Worm (Caenorhabditis elegans) whole organism, L1 larva: ENCODE measurements around the gene rol-6.

Source experiments
- C16A3.4 ChIP-seq: fragments of 150-350 bp; optimal IDR thresholded peaks from 2 replicates; lab custom pipeline; 2014; ENCODE audit warnings: missing biosample characterization, missing genetic modification characterization
- C34B4.2 ChIP-seq: sonication (generic microtip); optimal IDR thresholded peaks from 2 replicates; lab custom pipeline; 2017; ENCODE audit warnings: mild to moderate bottlenecking, missing genetic modification characterization, missing compliant biosample characterization
- Y116A8C.19 ChIP-seq: sonication (generic microtip); optimal IDR thresholded peaks from 2 replicates; lab custom pipeline; 2016; ENCODE audit warnings: missing compliant biosample characterization, missing genetic modification characterization, borderline replicate concordance
- ama-1 ChIP-seq: fragments of 150-350 bp; optimal IDR thresholded peaks from 2 replicates; lab custom pipeline; 2014
- blmp-1 ChIP-seq: fragments of 150-350 bp; optimal IDR thresholded peaks from 2 replicates; lab custom pipeline; 2014; ENCODE audit warnings: missing biosample characterization, missing genetic modification characterization
- ceh-82 ChIP-seq, 3 experiments: fragments of 150-350 bp in 1 of 3; sonication (generic microtip) in 2 of 3; optimal IDR thresholded peaks; 2 replicates each; lab custom pipeline; 2014 to 2017; ENCODE audit warnings: missing biosample characterization in 3 of 3, missing genetic modification characterization in 3 of 3
- ceh-88 ChIP-seq: fragments of 200-800 bp; sonication (Bioruptor generic); IDR thresholded peaks from 2 replicates; pipeline ENCODE4 v1.3.6; 2022; ENCODE audit warnings: missing genetic modification characterization, missing compliant biosample characterization
- ceh-90 ChIP-seq: sonication (generic microtip); optimal IDR thresholded peaks from 2 replicates; lab custom pipeline; 2016; ENCODE audit warnings: missing genetic modification characterization, missing compliant biosample characterization
- ces-1 ChIP-seq: fragments of 150-350 bp; optimal IDR thresholded peaks from 2 replicates; lab custom pipeline; 2014; ENCODE audit warnings: missing biosample characterization, missing genetic modification reagents, missing genetic modification characterization
- dsc-1 ChIP-seq: sonication (generic microtip); optimal IDR thresholded peaks from 2 replicates; lab custom pipeline; 2016; ENCODE audit warnings: mild to moderate bottlenecking, missing genetic modification characterization, missing compliant biosample characterization
- efl-3 ChIP-seq: fragments of 200-800 bp; sonication (Bioruptor generic); optimal IDR thresholded peaks from 2 replicates; lab custom pipeline; 2018; ENCODE audit warnings: mild to moderate bottlenecking, missing genetic modification characterization, missing compliant biosample characterization
- egl-27 ChIP-seq, 2 experiments: fragments of 150-350 bp in 1 of 2; sonication (generic microtip); optimal IDR thresholded peaks; 3 replicates each; lab custom pipeline; 2017 to 2018; ENCODE audit warnings: missing biosample characterization in 2 of 2, missing genetic modification characterization in 2 of 2, missing genetic modification reagents in 2 of 2
- elt-2 ChIP-seq: sonication (generic microtip); optimal IDR thresholded peaks from 2 replicates; lab custom pipeline; 2016; ENCODE audit warnings: missing genetic modification characterization, mild to moderate bottlenecking, inconsistent platforms, missing compliant biosample characterization, missing genetic modification reagents
- fkh-4 ChIP-seq: sonication (generic microtip); optimal IDR thresholded peaks from 2 replicates; lab custom pipeline; 2016; ENCODE audit warnings: missing compliant biosample characterization, missing genetic modification characterization, borderline replicate concordance
- fkh-8 ChIP-seq: sonication (generic microtip); optimal IDR thresholded peaks from 2 replicates; lab custom pipeline; 2016; ENCODE audit warnings: mild to moderate bottlenecking, missing genetic modification characterization, missing compliant biosample characterization
- fos-1 ChIP-seq: fragments of 150-350 bp; optimal IDR thresholded peaks from 2 replicates; lab custom pipeline; 2014; ENCODE audit warnings: missing biosample characterization, missing genetic modification characterization
- hlh-17 ChIP-seq: fragments of 200-800 bp; sonication (Bioruptor generic); optimal IDR thresholded peaks from 2 replicates; lab custom pipeline; 2018; ENCODE audit warnings: missing genetic modification characterization, mild to moderate bottlenecking, missing compliant biosample characterization, moderate library complexity, borderline replicate concordance
- hlh-4 ChIP-seq: sonication (generic microtip); optimal IDR thresholded peaks from 2 replicates; lab custom pipeline; 2016; ENCODE audit warnings: mild to moderate bottlenecking, missing genetic modification characterization, missing compliant biosample characterization
- irx-1 ChIP-seq: sonication (generic microtip); optimal IDR thresholded peaks from 2 replicates; lab custom pipeline; 2016; ENCODE audit warnings: missing genetic modification characterization, missing compliant biosample characterization
- jun-1 ChIP-seq: fragments of 150-350 bp; optimal IDR thresholded peaks from 2 replicates; lab custom pipeline; 2014; ENCODE audit warnings: missing biosample characterization, missing genetic modification reagents, missing genetic modification characterization
- lin-13 ChIP-seq: fragments of 150-350 bp; optimal IDR thresholded peaks from 2 replicates; lab custom pipeline; 2014; ENCODE audit warnings: missing biosample characterization, missing genetic modification reagents, missing genetic modification characterization
- lin-14 ChIP-seq: fragments of 200-800 bp; sonication (Bioruptor generic); optimal IDR thresholded peaks from 2 replicates; lab custom pipeline; 2018; ENCODE audit warnings: mild to moderate bottlenecking, missing genetic modification characterization, moderate library complexity, missing compliant biosample characterization
- lin-35 ChIP-seq, 2 experiments: fragments of 150-350 bp; optimal IDR thresholded peaks; 2 replicates each; lab custom pipeline; 2014; ENCODE audit warnings: missing biosample characterization in 2 of 2, missing genetic modification characterization in 2 of 2, missing genetic modification reagents in 2 of 2
- lin-39 ChIP-seq: fragments of 150-350 bp; optimal IDR thresholded peaks from 2 replicates; lab custom pipeline; 2014; ENCODE audit warnings: missing biosample characterization, missing genetic modification reagents, missing genetic modification characterization
- lir-3 ChIP-seq: sonication (generic microtip); optimal IDR thresholded peaks from 2 replicates; lab custom pipeline; 2016; ENCODE audit warnings: mild to moderate bottlenecking, missing genetic modification characterization, moderate library complexity, missing compliant biosample characterization; ENCODE audit not compliant: poor library complexity
- lsy-2 ChIP-seq, 2 experiments: fragments of 150-350 bp; optimal IDR thresholded peaks; 2 replicates each; lab custom pipeline; 2014; ENCODE audit warnings: missing biosample characterization in 2 of 2, missing genetic modification characterization in 2 of 2
- mef-2 ChIP-seq: fragments of 150-350 bp; optimal IDR thresholded peaks from 2 replicates; lab custom pipeline; 2014; ENCODE audit warnings: missing biosample characterization, missing genetic modification characterization
- mep-1 ChIP-seq: fragments of 150-350 bp; optimal IDR thresholded peaks from 2 replicates; lab custom pipeline; 2014; ENCODE audit warnings: missing biosample characterization, missing genetic modification characterization
- nhr-20 ChIP-seq: sonication (generic microtip); optimal IDR thresholded peaks from 2 replicates; lab custom pipeline; 2016; ENCODE audit warnings: mild to moderate bottlenecking, missing genetic modification characterization, missing compliant biosample characterization
- nhr-237 ChIP-seq: fragments of 150-350 bp; optimal IDR thresholded peaks from 2 replicates; lab custom pipeline; 2014; ENCODE audit warnings: missing biosample characterization, missing genetic modification characterization
- nhr-28 ChIP-seq: fragments of 150-350 bp; optimal IDR thresholded peaks from 2 replicates; lab custom pipeline; 2014; ENCODE audit warnings: missing biosample characterization, missing genetic modification characterization
- nhr-71 ChIP-seq: sonication (generic microtip); optimal IDR thresholded peaks from 2 replicates; lab custom pipeline; 2016; ENCODE audit warnings: mild to moderate bottlenecking, missing genetic modification characterization, moderate library complexity, missing compliant biosample characterization
- nhr-76 ChIP-seq: sonication (generic microtip); optimal IDR thresholded peaks from 2 replicates; lab custom pipeline; 2017; ENCODE audit warnings: missing biosample characterization, missing genetic modification characterization
- nhr-77 ChIP-seq: fragments of 150-350 bp; optimal IDR thresholded peaks from 2 replicates; lab custom pipeline; 2014; ENCODE audit warnings: missing biosample characterization, missing genetic modification characterization
- nhr-85 ChIP-seq: sonication (generic microtip); peaks from one replicate; lab custom pipeline; 2016; ENCODE audit warnings: missing genetic modification characterization, inconsistent platforms, missing compliant biosample characterization
- nhr-90 ChIP-seq: sonication (generic microtip); optimal IDR thresholded peaks from 2 replicates; lab custom pipeline; 2016; ENCODE audit warnings: mild to moderate bottlenecking, missing genetic modification characterization, missing compliant biosample characterization; ENCODE audit not compliant: poor library complexity
- pag-3 ChIP-seq: sonication (generic microtip); optimal IDR thresholded peaks from 2 replicates; lab custom pipeline; 2017; ENCODE audit warnings: missing genetic modification characterization, mild to moderate bottlenecking, missing compliant biosample characterization, antibody characterized with exemption, borderline replicate concordance; ENCODE audit not compliant: insufficient read depth
- pqm-1 ChIP-seq: sonication (generic microtip); optimal IDR thresholded peaks from 3 replicates; lab custom pipeline; 2017; ENCODE audit warnings: missing biosample characterization, missing genetic modification characterization
- snpc-4 ChIP-seq: fragments of 150-350 bp; optimal IDR thresholded peaks from 2 replicates; lab custom pipeline; 2014; ENCODE audit warnings: missing biosample characterization, missing genetic modification characterization
- sup-37 ChIP-seq: fragments of 200-800 bp; sonication (Bioruptor generic); optimal IDR thresholded peaks from 2 replicates; lab custom pipeline; 2018; ENCODE audit warnings: mild to moderate bottlenecking, missing genetic modification characterization, missing compliant biosample characterization
- swsn-7 ChIP-seq: sonication (generic microtip); optimal IDR thresholded peaks from 2 replicates; lab custom pipeline; 2016; ENCODE audit warnings: missing genetic modification characterization, missing compliant biosample characterization
- tbx-2 ChIP-seq: sonication (generic microtip); optimal IDR thresholded peaks from 2 replicates; lab custom pipeline; 2016; ENCODE audit warnings: missing genetic modification characterization, missing compliant biosample characterization
- tlp-1 ChIP-seq: fragments of 150-350 bp; optimal IDR thresholded peaks from 2 replicates; lab custom pipeline; 2014; ENCODE audit warnings: missing biosample characterization, missing genetic modification characterization
- unc-130 ChIP-seq: fragments of 150-350 bp; optimal IDR thresholded peaks from 2 replicates; lab custom pipeline; 2017; ENCODE audit warnings: missing biosample characterization, missing genetic modification characterization, inconsistent platforms
- unc-30 ChIP-seq: sonication (generic microtip); optimal IDR thresholded peaks from 2 replicates; lab custom pipeline; 2017; ENCODE audit warnings: missing biosample characterization, missing genetic modification characterization
- unc-62 ChIP-seq: fragments of 150-350 bp; optimal IDR thresholded peaks from 2 replicates; lab custom pipeline; 2014; ENCODE audit warnings: missing biosample characterization, missing genetic modification reagents, missing genetic modification characterization
- unc-86 ChIP-seq: sonication (generic microtip); optimal IDR thresholded peaks from 2 replicates; lab custom pipeline; 2016; ENCODE audit warnings: missing genetic modification characterization, missing compliant biosample characterization
- xbp-1 ChIP-seq: sonication (generic microtip); optimal IDR thresholded peaks from 2 replicates; lab custom pipeline; 2016; ENCODE audit warnings: missing genetic modification characterization, missing compliant biosample characterization
- zip-4 ChIP-seq: fragments of 200-800 bp; sonication (Bioruptor generic); optimal IDR thresholded peaks from 2 replicates; lab custom pipeline; 2018; ENCODE audit warnings: mild to moderate bottlenecking, missing genetic modification characterization, moderate library complexity, missing compliant biosample characterization
- ztf-11 ChIP-seq, 2 experiments: sonication (generic microtip); optimal IDR thresholded peaks; 2 replicates each; lab custom pipeline; 2016 to 2017; ENCODE audit warnings: missing genetic modification characterization in 2 of 2, missing biosample characterization in 1 of 2, missing compliant biosample characterization in 1 of 2

rol-6 gene

DNA sequence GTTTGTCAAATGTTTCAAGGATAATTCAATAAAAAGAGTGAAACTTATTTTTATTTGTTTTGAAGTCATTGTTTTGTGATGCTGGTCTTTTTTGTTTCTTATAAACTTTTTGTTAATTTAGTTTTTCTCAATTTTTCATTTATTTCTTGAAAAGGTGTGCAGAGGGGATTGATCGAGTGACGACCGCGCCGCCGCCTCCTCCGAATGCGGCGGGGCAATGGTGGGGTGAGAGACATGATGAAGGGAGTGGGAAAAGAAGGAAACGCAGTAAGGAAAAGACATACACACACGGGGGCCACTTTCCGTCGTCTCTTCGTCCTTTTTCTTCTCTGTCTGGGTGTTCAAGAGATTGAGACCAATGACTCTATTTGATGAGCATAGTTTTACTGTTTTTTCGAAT, 36.5 kb downstream of the rol-6 start (continued):
- TF ChIP-seq ceh-90 (tag; lab: Kevin White, UChicago), result no peak
- TF ChIP-seq irx-1, result no peak
- TF ChIP-seq mef-2 (tag; lab: Kevin White, UChicago), result no peak
- peak in 1 of 2 experiments; percentile 35 for TF ChIP-seq lin-35 (GFP tag; optimal IDR thresholded peaks at IDR 0.05; lab: Kevin White, UChicago)
- no peak for TF ChIP-seq nhr-90
- peak in 1 of 2 experiments; percentile 36 for TF ChIP-seq lsy-2 (tag; optimal IDR thresholded peaks at IDR 0.05; lab: Kevin White, UChicago)
- no peak for TF ChIP-seq lin-39
- TF ChIP-seq blmp-1 (tag; lab: Kevin White, UChicago), result peak; percentile 18
- TF ChIP-seq tlp-1, result no peak
- peak; percentile 60 for TF ChIP-seq lin-14
- no peak for TF ChIP-seq tbx-2
- TF ChIP-seq efl-3 (GFP tag; lab: Kevin White, UChicago), result no peak
- no peak for TF ChIP-seq unc-130 (tag; lab: Kevin White, UChicago)
- TF ChIP-seq C34B4.2, result no peak
- TF ChIP-seq pqm-1 (tag; lab: Kevin White, UChicago), result no peak
- no peak for TF ChIP-seq fkh-4 (tag; lab: Kevin White, UChicago)
- no peak for TF ChIP-seq xbp-1
- no peak for TF ChIP-seq dsc-1 (tag; lab: Kevin White, UChicago)
- TF ChIP-seq mep-1 (tag; lab: Kevin White, UChicago), result peak; percentile 36
- peak in 1 of 3 experiments; percentile 7 for TF ChIP-seq ceh-82 (tag; optimal IDR thresholded peaks at IDR 0.05; lab: Kevin White, UChicago)
- no peak for TF ChIP-seq unc-86 (tag; lab: Kevin White, UChicago)
- TF ChIP-seq nhr-28, result no peak
- no peak for TF ChIP-seq ces-1 (GFP tag; lab: Kevin White, UChicago)
- no peak for TF ChIP-seq nhr-71 (tag; lab: Kevin White, UChicago)
- no peak for TF ChIP-seq pag-3 (tag; lab: Kevin White, UChicago)
- no peak for TF ChIP-seq hlh-4 (tag; lab: Kevin White, UChicago)
- TF ChIP-seq unc-30 (tag; lab: Kevin White, UChicago), result no peak
- TF ChIP-seq ztf-11 (tag; optimal IDR thresholded peaks at IDR 0.05; lab: Kevin White, UChicago), result no peak
- no peak for TF ChIP-seq jun-1
- no peak for TF ChIP-seq nhr-77 (tag; lab: Kevin White, UChicago)
- TF ChIP-seq ceh-88 (GFP tag; lab: Robert Waterston, UW), result no peak
- peak; percentile 12 for TF ChIP-seq nhr-20
- no peak for TF ChIP-seq zip-4 (GFP tag; lab: Kevin White, UChicago)
- TF ChIP-seq unc-62 (GFP tag; lab: Kevin White, UChicago), result no peak
- TF ChIP-seq sup-37, result no peak
- no peak for TF ChIP-seq lin-13 (GFP tag; lab: Kevin White, UChicago)
- TF ChIP-seq Y116A8C.19, result no peak
- no peak for TF ChIP-seq ama-1 (lab: Kevin White, UChicago)
- no peak for TF ChIP-seq egl-27 (tag; optimal IDR thresholded peaks at IDR 0.05; lab: Kevin White, UChicago)
- TF ChIP-seq nhr-237 (tag; lab: Kevin White, UChicago), result no peak
- TF ChIP-seq nhr-85, result no peak

DNA sequence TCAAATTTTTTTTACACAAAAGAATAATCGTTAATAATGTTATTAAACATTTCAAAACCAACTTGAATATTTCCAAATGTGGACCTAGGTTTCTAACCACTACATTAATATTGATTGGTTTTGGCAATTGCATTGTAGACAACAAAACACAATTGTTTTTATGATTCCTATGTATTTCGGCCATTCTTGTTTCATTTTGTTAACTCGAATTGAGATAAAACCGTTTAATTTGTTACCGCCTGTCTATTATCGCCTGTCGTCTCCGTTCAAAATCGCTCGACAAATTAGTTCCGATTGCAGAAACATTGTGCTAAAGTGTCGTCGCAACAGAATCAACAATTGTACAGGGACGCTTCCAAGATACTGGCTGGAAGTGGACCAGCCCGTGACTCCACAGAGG, 37.8 kb downstream of the rol-6 start, which contains the start of gene let-19:
Gene let-19 (plus strand): TSS at position 301 of the 400 bp plus-strand sequence.
- TF ChIP-seq snpc-4, result no peak
- TF ChIP-seq nhr-76, result no peak
- TF ChIP-seq nhr-20, result no peak
- no peak for TF ChIP-seq elt-2 (tag; lab: Kevin White, UChicago)
- TF ChIP-seq C16A3.4 (tag; lab: Kevin White, UChicago), result no peak
- TF ChIP-seq ceh-90 (tag; lab: Kevin White, UChicago), result no peak
- no peak for TF ChIP-seq swsn-7
- no peak for TF ChIP-seq tbx-2
- TF ChIP-seq hlh-17 (GFP tag; lab: Kevin White, UChicago), result no peak
- TF ChIP-seq nhr-28, result no peak
- no peak for TF ChIP-seq fos-1 (tag; lab: Kevin White, UChicago)
- TF ChIP-seq nhr-77 (tag; lab: Kevin White, UChicago), result no peak
- TF ChIP-seq lin-13 (GFP tag; lab: Kevin White, UChicago), result no peak
- TF ChIP-seq fkh-8 (tag; lab: Kevin White, UChicago), result no peak
- TF ChIP-seq hlh-4 (tag; lab: Kevin White, UChicago), result no peak
- no peak for TF ChIP-seq lir-3 (tag; lab: Kevin White, UChicago)
